Worm (Caenorhabditis elegans) whole organism, mixed stage, embryonic: ENCODE results near the gene F49C12.1.
A peak's percentile ranks its signal among the peaks of the same experiment; 100 is the strongest.
"Not testable (repeated sequence)": the region's sequence is repeated elsewhere in the genome, so short reads cannot be mapped to it uniquely, and the experiment has no call there.

Experiments
- M03D4.4 ChIP-seq: sonication (generic microtip); optimal IDR thresholded peaks from 2 replicates; lab custom pipeline; 2017; ENCODE audit warnings: mild to moderate bottlenecking, missing genetic modification characterization, missing compliant biosample characterization
- bed-3 ChIP-seq: fragments of 200-800 bp; sonication (Bioruptor generic); optimal IDR thresholded peaks from 3 replicates; lab custom pipeline; 2018; ENCODE audit warnings: mild to moderate bottlenecking, missing genetic modification characterization, moderate library complexity, missing compliant biosample characterization
- blmp-1 ChIP-seq: fragments of 150-350 bp; optimal IDR thresholded peaks from 2 replicates; lab custom pipeline; 2014; ENCODE audit warnings: missing biosample characterization, missing genetic modification characterization
- ceh-39 ChIP-seq: fragments of 150-350 bp; optimal IDR thresholded peaks from 2 replicates; lab custom pipeline; 2014; ENCODE audit warnings: missing biosample characterization, missing genetic modification characterization
- ceh-43 ChIP-seq: fragments of 200-800 bp; sonication (Bioruptor generic); optimal IDR thresholded peaks from 2 replicates; lab custom pipeline; 2018; ENCODE audit warnings: mild to moderate bottlenecking, missing genetic modification characterization, moderate library complexity, missing compliant biosample characterization
- ceh-83 ChIP-seq: fragments of 200-800 bp; sonication (Bioruptor generic); optimal IDR thresholded peaks from 2 replicates; lab custom pipeline; 2018; ENCODE audit warnings: mild to moderate bottlenecking, missing genetic modification characterization, missing compliant biosample characterization
- ces-1 ChIP-seq: fragments of 150-350 bp; optimal IDR thresholded peaks from 2 replicates; lab custom pipeline; 2014; ENCODE audit warnings: missing biosample characterization, missing genetic modification reagents, missing genetic modification characterization
- cnd-1 ChIP-seq: fragments of 200-800 bp; sonication (Bioruptor generic); optimal IDR thresholded peaks from 2 replicates; lab custom pipeline; 2018; ENCODE audit warnings: mild to moderate bottlenecking, missing genetic modification characterization, missing compliant biosample characterization
- drap-1 ChIP-seq: fragments of 200-800 bp; sonication (Bioruptor generic); optimal IDR thresholded peaks from 3 replicates; lab custom pipeline; 2018; ENCODE audit warnings: mild to moderate bottlenecking, missing genetic modification characterization, missing compliant biosample characterization
- elt-1 ChIP-seq: sonication (generic microtip); optimal IDR thresholded peaks from 2 replicates; lab custom pipeline; 2017; ENCODE audit warnings: missing genetic modification characterization, mild to moderate bottlenecking, missing compliant biosample characterization, antibody characterized with exemption, moderate library complexity, borderline replicate concordance; ENCODE audit not compliant: insufficient read depth
- flh-1 ChIP-seq: fragments of 200-800 bp; sonication (Bioruptor generic); optimal IDR thresholded peaks from 2 replicates; lab custom pipeline; 2018; ENCODE audit warnings: mild to moderate bottlenecking, missing genetic modification characterization, moderate library complexity, missing compliant biosample characterization
- ham-2 ChIP-seq: fragments of 200-800 bp; sonication (Bioruptor generic); optimal IDR thresholded peaks from 2 replicates; lab custom pipeline; 2018; ENCODE audit warnings: mild to moderate bottlenecking, missing genetic modification characterization, missing compliant biosample characterization
- lin-13 ChIP-seq: fragments of 150-350 bp; optimal IDR thresholded peaks from 2 replicates; lab custom pipeline; 2014; ENCODE audit warnings: missing biosample characterization, missing genetic modification characterization
- lin-32 ChIP-seq: fragments of 200-800 bp; sonication (Bioruptor generic); optimal IDR thresholded peaks from 2 replicates; lab custom pipeline; 2018; ENCODE audit warnings: mild to moderate bottlenecking, missing genetic modification characterization, missing compliant biosample characterization
- lsy-2 ChIP-seq: fragments of 150-350 bp; optimal IDR thresholded peaks from 2 replicates; lab custom pipeline; 2014; ENCODE audit warnings: missing biosample characterization, missing genetic modification characterization
- mab-5 ChIP-seq: fragments of 150-350 bp; optimal IDR thresholded peaks from 2 replicates; lab custom pipeline; 2014; ENCODE audit warnings: missing biosample characterization, missing genetic modification characterization
- mep-1 ChIP-seq: fragments of 150-350 bp; optimal IDR thresholded peaks from 2 replicates; lab custom pipeline; 2017; ENCODE audit warnings: missing biosample characterization, missing genetic modification reagents, missing genetic modification characterization, inconsistent platforms
- nhr-12 ChIP-seq: fragments of 150-350 bp; optimal IDR thresholded peaks from 2 replicates; lab custom pipeline; 2014; ENCODE audit warnings: missing biosample characterization, missing genetic modification characterization
- nhr-2 ChIP-seq: fragments of 150-350 bp; optimal IDR thresholded peaks from 2 replicates; lab custom pipeline; 2014; ENCODE audit warnings: missing biosample characterization, missing genetic modification characterization
- nhr-237 ChIP-seq: fragments of 150-350 bp; optimal IDR thresholded peaks from 2 replicates; lab custom pipeline; 2014; ENCODE audit warnings: missing biosample characterization, missing genetic modification characterization
- nhr-28 ChIP-seq: fragments of 150-350 bp; optimal IDR thresholded peaks from 2 replicates; lab custom pipeline; 2014; ENCODE audit warnings: missing biosample characterization, missing genetic modification characterization
- nhr-76 ChIP-seq: sonication (generic microtip); optimal IDR thresholded peaks from 2 replicates; lab custom pipeline; 2017; ENCODE audit warnings: missing biosample characterization, missing genetic modification characterization
- sptf-1 ChIP-seq: sonication (generic microtip); optimal IDR thresholded peaks from 2 replicates; lab custom pipeline; 2017; ENCODE audit warnings: mild to moderate bottlenecking, missing genetic modification characterization, moderate library complexity, missing compliant biosample characterization
- tbx-8 ChIP-seq: fragments of 200-800 bp; sonication (Bioruptor generic); optimal IDR thresholded peaks from 2 replicates; lab custom pipeline; 2018; ENCODE audit warnings: mild to moderate bottlenecking, missing genetic modification characterization, moderate library complexity, missing compliant biosample characterization
- unc-120 ChIP-seq: sonication (generic microtip); optimal IDR thresholded peaks from 2 replicates; lab custom pipeline; 2017; ENCODE audit warnings: missing genetic modification characterization, missing compliant biosample characterization; ENCODE audit not compliant: poor library complexity, severe bottlenecking
- unc-39 ChIP-seq: fragments of 150-350 bp; optimal IDR thresholded peaks from 2 replicates; lab custom pipeline; 2014; ENCODE audit warnings: missing biosample characterization, missing genetic modification characterization
- unc-62 ChIP-seq: fragments of 150-350 bp; optimal IDR thresholded peaks from 2 replicates; lab custom pipeline; 2014; ENCODE audit warnings: missing biosample characterization, missing genetic modification reagents, missing genetic modification characterization
- ztf-11 ChIP-seq: fragments of 150-350 bp; optimal IDR thresholded peaks from 2 replicates; lab custom pipeline; 2014; ENCODE audit warnings: missing biosample characterization, missing genetic modification characterization

Gene F49C12.1

ce11 chrIV:9300127-9300526, 4.0 kb upstream of the F49C12.1 start, which contains the start of gene F49C12.3:
Gene F49C12.3 (plus strand): TSS chrIV:9300427.
- no peak for TF ChIP-seq unc-39 (tag; lab: Kevin White, UChicago)
- no peak for TF ChIP-seq drap-1 (GFP tag; lab: Kevin White, UChicago)
- TF ChIP-seq ceh-39 (tag; lab: Kevin White, UChicago), result no peak
- no peak for TF ChIP-seq cnd-1
- TF ChIP-seq mep-1 (tag; lab: Kevin White, UChicago), result no peak
- TF ChIP-seq bed-3 (GFP tag; lab: Kevin White, UChicago), result no peak
- TF ChIP-seq blmp-1 (tag; lab: Kevin White, UChicago), result no peak
- TF ChIP-seq nhr-237, result no peak
- TF ChIP-seq elt-1, result no peak
- no peak for TF ChIP-seq lin-13 (tag; lab: Kevin White, UChicago)
- no peak for TF ChIP-seq lin-32 (GFP tag; lab: Kevin White, UChicago)
- TF ChIP-seq unc-62, result no peak
- TF ChIP-seq lsy-2 (tag; lab: Kevin White, UChicago), result no peak
- no peak for TF ChIP-seq mab-5 (tag; lab: Kevin White, UChicago)

ce11 chrIV:9299145-9299544, 3.0 kb upstream of the F49C12.1 start, which contains the start of gene F49C12.2:
Gene F49C12.2 (minus strand): TSS chrIV:9299245.
- TF ChIP-seq mep-1 (tag; lab: Kevin White, UChicago) (no peak), blmp-1 (tag; lab: Kevin White, UChicago) (no peak), flh-1 (no peak), ham-2 (no peak), ceh-83 (GFP tag; lab: Kevin White, UChicago) (no peak), elt-1 (no peak), sptf-1 (tag; lab: Kevin White, UChicago) (no peak), nhr-12 (tag; lab: Kevin White, UChicago) (no peak), nhr-28 (tag; lab: Kevin White, UChicago) (no peak), tbx-8 (GFP tag; lab: Kevin White, UChicago) (no peak)
- TF ChIP-seq, all 35 proteins: peak for 0

ce11 chrIV:9293825-9294224, 2.3 kb downstream of the F49C12.1 start, which contains the start of gene nhr-264:
Gene nhr-264 (minus strand): TSS chrIV:9293925.
- not testable (repeated sequence) for TF ChIP-seq cnd-1; blmp-1 (tag; lab: Kevin White, UChicago); ceh-39 (tag; lab: Kevin White, UChicago)

- no peak for TF ChIP-seq nhr-76 (tag; lab: Kevin White, UChicago)
- TF ChIP-seq ztf-11 (tag; lab: Kevin White, UChicago), result no peak
- TF ChIP-seq, all 35 proteins: peak for 0
Measured at ce11 chrIV:9289635-9290034, 6.5 kb downstream of the F49C12.1 start.

- TF ChIP-seq lin-32 (GFP tag; lab: Kevin White, UChicago); mab-5 (tag; lab: Kevin White, UChicago); mep-1 (tag; lab: Kevin White, UChicago): not testable (repeated sequence)
Measured at ce11 chrIV:9286305-9286704, 9.8 kb downstream of the F49C12.1 start, which contains the start of gene nhr-267. Gene nhr-267 (minus strand): TSS chrIV:9286405.

- peak; percentile 10 for TF ChIP-seq unc-120 (tag; lab: Kevin White, UChicago)
- TF ChIP-seq unc-62, result no peak
Measured at ce11 chrIV:9274008-9274529, 22.1 kb downstream of the F49C12.1 start, which contains the start of gene nmy-3. Gene nmy-3 (plus strand): TSS chrIV:9274479.

- TF ChIP-seq lsy-2 (tag; lab: Kevin White, UChicago), result no peak
- TF ChIP-seq elt-1, result no peak
- no peak for TF ChIP-seq sptf-1 (tag; lab: Kevin White, UChicago)
- no peak for TF ChIP-seq blmp-1 (tag; lab: Kevin White, UChicago)
- TF ChIP-seq tbx-8 (GFP tag; lab: Kevin White, UChicago), result no peak
- no peak for TF ChIP-seq unc-62
- TF ChIP-seq mab-5 (tag; lab: Kevin White, UChicago), result no peak
- TF ChIP-seq ztf-11 (tag; lab: Kevin White, UChicago), result no peak
- TF ChIP-seq nhr-12 (tag; lab: Kevin White, UChicago), result no peak
- TF ChIP-seq nhr-2 (tag; lab: Kevin White, UChicago), result no peak
- no peak for TF ChIP-seq nhr-237
- TF ChIP-seq M03D4.4 (tag; lab: Kevin White, UChicago), result no peak
- no peak for TF ChIP-seq drap-1 (GFP tag; lab: Kevin White, UChicago)
- TF ChIP-seq ces-1 (GFP tag; lab: Kevin White, UChicago), result no peak
- no peak for TF ChIP-seq lin-32 (GFP tag; lab: Kevin White, UChicago)
- TF ChIP-seq ceh-43 (GFP tag; lab: Kevin White, UChicago), result no peak
- no peak for TF ChIP-seq flh-1
- no peak for TF ChIP-seq unc-120 (tag; lab: Kevin White, UChicago)
- no peak for TF ChIP-seq ceh-39 (tag; lab: Kevin White, UChicago)
- TF ChIP-seq, all 35 proteins: peak for 0
Measured at ce11 chrIV:9269796-9270195, 26.4 kb downstream of the F49C12.1 start, which contains the start of gene flh-3. Gene flh-3 (plus strand): TSS chrIV:9270096.
